Fruit fly (Drosophila melanogaster) Kc167 (cell line): ENCODE results near the gene CG14655.

ENCODE experiments used
- Myc ChIP-seq: fragments of >200 bp; optimal IDR thresholded peaks from 2 replicates; lab custom pipeline; 2017; ENCODE audit warnings: missing external identifiers
- Sin3A ChIP-seq: fragments of >200 bp; optimal IDR thresholded peaks from 2 replicates; lab custom pipeline; 2018; ENCODE audit warnings: missing external identifiers
- h ChIP-seq: fragments of >200 bp; optimal IDR thresholded peaks from 3 replicates; lab custom pipeline; 2018; ENCODE audit warnings: missing external identifiers
- insv ChIP-seq: fragments of >200 bp; optimal IDR thresholded peaks from 3 replicates; lab custom pipeline; 2018; ENCODE audit warnings: missing external identifiers
- psq ChIP-seq: fragments of >200 bp; optimal IDR thresholded peaks from 2 replicates; lab custom pipeline; 2017; ENCODE audit warnings: missing external identifiers
- ttk ChIP-seq: sonication (Bioruptor generic); optimal IDR thresholded peaks from 2 replicates; lab custom pipeline; 2017; ENCODE audit warnings: missing external identifiers

The CG14655 gene

dm6 chr3R:4749735-4750134, 30.4 kb downstream of the CG14655 start, which contains the start of gene atms:
TSS of gene atms (plus strand) at chr3R:4750035.
- TF ChIP-seq psq, result no peak

DNA sequence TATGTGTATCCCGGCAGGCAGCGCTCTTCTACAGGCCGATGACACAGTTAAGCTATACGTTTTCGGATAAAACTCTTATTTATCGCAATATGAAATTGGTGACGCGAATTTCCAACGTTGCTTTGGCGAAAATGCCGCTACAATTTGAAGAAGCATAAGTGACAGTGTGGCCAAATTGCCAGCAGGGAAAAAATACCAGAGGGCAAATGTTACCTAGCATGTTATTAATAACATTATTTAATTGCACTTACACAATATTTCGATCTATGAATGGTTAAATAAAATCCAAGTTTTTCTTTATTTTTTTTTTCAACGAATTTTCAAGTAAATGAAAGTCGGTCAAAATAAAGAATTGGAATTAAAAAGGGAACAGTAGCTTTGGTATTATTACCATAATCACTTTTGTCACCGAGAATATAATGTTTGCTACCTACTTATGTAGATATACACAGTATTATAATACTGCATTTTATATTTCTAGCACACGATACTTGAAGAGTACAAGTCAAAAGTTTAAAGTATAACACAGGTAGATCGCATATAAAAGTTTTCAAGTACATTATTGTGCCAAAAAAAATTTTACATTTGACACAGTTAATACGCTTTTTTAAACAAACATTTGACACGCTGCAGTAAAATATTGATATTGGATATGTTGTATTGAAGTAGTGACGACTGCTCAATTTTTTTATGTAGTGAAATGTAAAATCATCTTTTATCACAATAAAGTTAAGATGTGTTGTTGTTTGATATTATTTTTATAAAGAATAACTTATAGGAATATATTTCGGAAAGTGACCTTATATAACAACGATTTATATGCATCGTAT, 31.0 kb downstream of the CG14655 start, which contains the start of gene tacc:
TSS of gene tacc (minus strand) at position 169 of the 830 bp plus-strand sequence.
- no peak for TF ChIP-seq Sin3A (lab: Kevin White, UChicago)
- TF ChIP-seq h (lab: Kevin White, UChicago), result no peak
- TF ChIP-seq ttk (lab: Kevin White, UChicago), result no peak
- no peak for TF ChIP-seq Myc (lab: Kevin White, UChicago)
- no peak for TF ChIP-seq psq

- no peak for TF ChIP-seq insv
- TF ChIP-seq ttk (lab: Kevin White, UChicago), result no peak
- TF ChIP-seq Sin3A (lab: Kevin White, UChicago), result no peak
- no peak for TF ChIP-seq Myc (lab: Kevin White, UChicago)
- TF ChIP-seq h (lab: Kevin White, UChicago), result no peak
- no peak for TF ChIP-seq psq
Observed at dm6 chr3R:4747292-4747691, 32.8 kb downstream of the CG14655 start.

DNA sequence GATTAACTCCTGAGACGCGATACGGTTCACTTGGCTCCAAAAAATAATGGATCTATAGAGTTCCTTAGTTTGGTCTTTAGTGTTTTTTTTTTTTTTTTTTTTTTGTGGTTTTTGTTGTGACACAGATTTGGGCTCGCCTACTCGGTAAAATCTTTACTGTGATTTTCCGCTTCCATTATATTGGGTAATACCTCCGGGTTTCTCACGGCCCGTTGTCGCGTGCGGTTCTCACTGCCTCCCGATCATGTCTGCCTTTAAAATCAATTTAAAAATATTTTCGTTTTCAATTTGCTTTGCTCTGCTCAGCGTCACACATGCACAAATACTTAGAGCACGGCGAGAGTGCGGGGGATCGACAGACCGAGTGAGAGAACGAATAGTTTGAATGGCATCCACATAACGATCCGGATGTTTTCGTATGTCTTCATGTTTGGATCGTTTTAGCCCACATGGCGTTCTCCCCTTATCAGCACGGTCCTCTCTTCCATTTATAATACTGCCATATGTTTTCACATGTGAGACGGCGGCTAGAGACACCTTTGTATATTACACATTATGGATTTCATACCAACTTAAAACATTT, 33.8 kb downstream of the CG14655 start:
- TF ChIP-seq insv (no peak), Sin3A (lab: Kevin White, UChicago) (no peak), ttk (lab: Kevin White, UChicago) (no peak), Myc (lab: Kevin White, UChicago) (no peak), psq (no peak), h (lab: Kevin White, UChicago) (no peak)

DNA sequence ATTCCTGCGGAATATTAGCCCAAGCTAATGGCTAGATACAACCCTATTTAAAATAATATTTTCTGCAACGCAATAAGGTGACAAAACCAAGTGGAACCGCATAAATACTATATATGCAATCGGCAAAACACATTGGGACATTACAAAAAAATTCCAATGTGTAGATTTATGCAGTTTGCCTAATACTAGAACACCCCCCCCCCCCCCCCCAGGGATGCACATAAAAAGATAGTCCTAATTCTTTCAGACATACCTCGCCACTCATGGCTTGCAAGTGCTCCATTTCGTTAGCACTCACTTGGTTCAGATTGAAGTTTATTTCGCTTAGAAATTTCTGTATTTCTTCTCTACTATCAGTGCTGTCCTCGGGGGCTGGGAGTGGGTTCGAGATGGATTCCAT, 34.6 kb downstream of the CG14655 start:
- TF ChIP-seq psq (no peak), insv (no peak), Sin3A (lab: Kevin White, UChicago) (no peak), h (lab: Kevin White, UChicago) (no peak), Myc (lab: Kevin White, UChicago) (no peak), ttk (lab: Kevin White, UChicago) (no peak)

dm6 chr3R:4740592-4741500, 39.3 kb downstream of the CG14655 start:
- TF ChIP-seq Myc (lab: Kevin White, UChicago) (no peak), insv (no peak), Sin3A (lab: Kevin White, UChicago) (no peak), psq (no peak), ttk (lab: Kevin White, UChicago) (no peak), h (lab: Kevin White, UChicago) (no peak)

dm6 chr3R:4739492-4740431, 40.3 kb downstream of the CG14655 start:
- TF ChIP-seq psq, result no peak
- TF ChIP-seq ttk (lab: Kevin White, UChicago), result no peak
- TF ChIP-seq insv, result no peak
- TF ChIP-seq Myc (lab: Kevin White, UChicago), result no peak
- no peak for TF ChIP-seq Sin3A (lab: Kevin White, UChicago)

DNA sequence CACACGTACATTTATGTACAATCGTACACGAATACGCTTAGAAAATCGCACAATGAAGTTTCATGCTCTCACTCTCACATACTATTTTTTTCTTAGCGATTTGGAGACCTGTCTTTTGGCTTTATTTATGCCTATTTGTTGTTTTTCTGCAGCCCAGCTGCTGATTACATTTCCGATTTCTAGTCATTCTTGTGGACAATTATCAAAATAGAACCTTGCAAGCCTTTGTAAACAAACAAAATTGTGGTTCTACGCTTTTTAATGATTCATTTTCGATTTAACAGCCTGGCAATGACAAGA, 41.0 kb downstream of the CG14655 start:
- TF ChIP-seq ttk (lab: Kevin White, UChicago) (no peak), insv (no peak), Myc (lab: Kevin White, UChicago) (no peak), h (lab: Kevin White, UChicago) (no peak), Sin3A (lab: Kevin White, UChicago) (no peak), psq (no peak)

- TF ChIP-seq insv, result no peak
- no peak for TF ChIP-seq Sin3A (lab: Kevin White, UChicago)
- no peak for TF ChIP-seq Myc (lab: Kevin White, UChicago)
- TF ChIP-seq h (lab: Kevin White, UChicago), result no peak
- TF ChIP-seq ttk (lab: Kevin White, UChicago), result no peak
- no peak for TF ChIP-seq psq
Observed at dm6 chr3R:4738494-4739191, 41.5 kb downstream of the CG14655 start.

DNA sequence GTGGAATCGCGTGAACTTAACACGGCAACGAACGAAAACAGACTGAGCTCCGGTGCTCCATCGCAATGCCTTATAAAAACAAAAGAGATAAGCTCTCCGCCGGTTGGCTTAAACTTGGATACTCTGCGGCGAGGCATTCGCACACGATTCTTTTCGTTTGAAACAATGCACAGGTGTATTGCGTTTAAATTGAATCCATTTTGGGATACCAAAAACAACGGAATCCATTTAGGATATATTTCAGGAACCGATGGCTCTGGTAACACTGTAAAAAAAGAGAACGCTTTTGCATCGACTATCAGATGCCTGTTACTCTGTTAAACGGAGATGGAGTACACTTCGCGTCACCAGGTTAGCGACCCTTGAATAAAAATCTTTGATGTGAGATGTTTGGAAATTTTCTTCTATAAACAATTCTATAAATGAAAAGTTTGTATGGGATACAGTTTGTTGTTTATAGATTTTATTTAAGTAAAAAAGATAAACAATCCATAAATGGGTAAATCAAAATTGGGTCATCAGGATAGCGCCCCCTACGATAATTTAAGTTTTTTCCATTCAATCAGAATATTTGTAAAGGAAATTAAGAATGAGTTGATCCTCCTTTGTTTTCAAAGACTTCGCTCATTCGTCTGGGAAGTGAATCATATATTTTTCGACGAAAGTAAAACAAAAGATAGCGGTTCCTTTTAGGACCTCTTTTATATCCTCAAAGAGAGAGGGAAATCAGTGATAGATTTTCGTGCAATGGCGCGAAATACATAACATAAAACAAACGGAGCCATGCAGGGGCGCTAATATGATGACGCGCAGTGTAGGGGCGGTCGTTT, 48.1 kb downstream of the CG14655 start, which contains the start of gene Nep2:
TSS of gene Nep2 (minus strand) at position 51 of the 830 bp plus-strand sequence.
- TF ChIP-seq Myc (lab: Kevin White, UChicago) (no peak), ttk (lab: Kevin White, UChicago) (no peak), h (lab: Kevin White, UChicago) (no peak), Sin3A (lab: Kevin White, UChicago) (no peak), insv (no peak), psq (no peak)
